Worm (Caenorhabditis elegans): Measurements from ENCODE around the gene K06A9.2.

K06A9.2 gene

DNA sequence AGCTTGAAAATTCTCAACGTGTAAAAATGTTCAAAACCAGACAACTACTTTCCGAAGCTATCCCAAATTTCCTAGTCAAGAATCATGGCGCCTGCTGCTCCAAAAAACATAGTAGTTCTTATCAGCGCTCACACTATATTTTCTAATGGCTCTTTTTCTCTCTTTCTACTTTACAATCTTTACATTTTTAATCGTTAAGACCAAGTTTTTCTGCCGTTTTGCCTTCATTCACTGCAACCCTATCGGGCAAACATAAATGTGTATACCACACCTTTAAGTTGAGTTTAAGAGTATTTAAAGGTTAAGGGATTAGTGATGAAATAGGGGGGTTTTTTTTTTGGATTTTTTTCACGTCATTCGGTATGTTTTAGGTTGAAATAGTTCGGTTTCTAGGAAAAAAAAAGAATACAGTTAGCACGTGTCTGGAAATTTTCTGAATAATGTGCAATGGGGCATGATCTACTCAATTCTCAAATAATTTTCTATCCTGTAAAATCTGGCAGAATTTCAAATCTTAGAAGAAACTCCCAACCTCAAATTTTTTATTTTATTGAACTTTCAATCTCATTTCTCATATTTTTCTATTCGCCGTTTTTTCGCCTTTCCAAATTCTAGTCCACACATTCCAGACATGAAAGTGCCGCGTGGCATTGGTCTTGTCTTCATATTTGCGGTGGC, 10.9 kb downstream of the K06A9.2 start, which contains the start of gene K06A9.1:
Gene K06A9.1, plus strand, starts transcription at position 628 of the 678 bp plus-strand sequence.
- TF ChIP-seq F13C5.2 (tag; optimal IDR thresholded peaks at IDR 0.05), result no peak
- TF ChIP-seq ets-7 (tag; optimal IDR thresholded peaks at IDR 0.05), result no peak
- no peak for TF ChIP-seq tbx-11 (GFP tag; IDR thresholded peaks at IDR 0.05)
- TF ChIP-seq hnd-1 (tag; optimal IDR thresholded peaks at IDR 0.05), result no peak
- no peak for TF ChIP-seq flt-1 (GFP tag; IDR thresholded peaks at IDR 0.05)
- TF ChIP-seq aly-1 (tag; optimal IDR thresholded peaks at IDR 0.05), result no peak
- TF ChIP-seq ceh-36 (tag; optimal IDR thresholded peaks at IDR 0.05), result no peak
- TF ChIP-seq ceh-13 (GFP tag; optimal IDR thresholded peaks at IDR 0.05), result no peak
- no peak for TF ChIP-seq hmbx-1 (tag; optimal IDR thresholded peaks at IDR 0.05)
- TF ChIP-seq scrt-1 (GFP tag; IDR thresholded peaks at IDR 0.05), result no peak
- TF ChIP-seq pes-1 (GFP tag; IDR thresholded peaks at IDR 0.05), result no peak
- no peak for TF ChIP-seq tbx-37 (GFP tag; conservative IDR thresholded peaks at IDR 0.05)
- no peak for TF ChIP-seq ama-1 (optimal IDR thresholded peaks at IDR 0.05)
- no peak for TF ChIP-seq sea-1 (GFP tag; conservative IDR thresholded peaks at IDR 0.05)
- TF ChIP-seq B0310.2 (tag; optimal IDR thresholded peaks at IDR 0.05), result no peak
- no peak for TF ChIP-seq tra-4 (tag; optimal IDR thresholded peaks at IDR 0.05)
- TF ChIP-seq hmg-4 (GFP tag; optimal IDR thresholded peaks at IDR 0.05), result no peak

- TF ChIP-seq hnd-1 (tag; optimal IDR thresholded peaks at IDR 0.05) (no peak), flt-1 (GFP tag; IDR thresholded peaks at IDR 0.05) (no peak), ceh-36 (tag; optimal IDR thresholded peaks at IDR 0.05) (no peak), scrt-1 (GFP tag; IDR thresholded peaks at IDR 0.05) (no peak), tra-4 (tag; optimal IDR thresholded peaks at IDR 0.05) (no peak), ceh-13 (GFP tag; optimal IDR thresholded peaks at IDR 0.05) (no peak), F13C5.2 (tag; optimal IDR thresholded peaks at IDR 0.05) (no peak), B0310.2 (tag; optimal IDR thresholded peaks at IDR 0.05) (no peak), tbx-11 (GFP tag; IDR thresholded peaks at IDR 0.05) (no peak), sea-1 (GFP tag; conservative IDR thresholded peaks at IDR 0.05) (no peak), aly-1 (tag; optimal IDR thresholded peaks at IDR 0.05) (no peak), ets-7 (tag; optimal IDR thresholded peaks at IDR 0.05) (no peak), pes-1 (GFP tag; IDR thresholded peaks at IDR 0.05) (no peak), ama-1 (optimal IDR thresholded peaks at IDR 0.05) (no peak), hmbx-1 (tag; optimal IDR thresholded peaks at IDR 0.05) (no peak), tbx-37 (GFP tag; conservative IDR thresholded peaks at IDR 0.05) (no peak), hmg-4 (GFP tag; optimal IDR thresholded peaks at IDR 0.05) (no peak)
Measured at ce11 chrX:1549095-1549494, 12.9 kb downstream of the K06A9.2 start.

DNA sequence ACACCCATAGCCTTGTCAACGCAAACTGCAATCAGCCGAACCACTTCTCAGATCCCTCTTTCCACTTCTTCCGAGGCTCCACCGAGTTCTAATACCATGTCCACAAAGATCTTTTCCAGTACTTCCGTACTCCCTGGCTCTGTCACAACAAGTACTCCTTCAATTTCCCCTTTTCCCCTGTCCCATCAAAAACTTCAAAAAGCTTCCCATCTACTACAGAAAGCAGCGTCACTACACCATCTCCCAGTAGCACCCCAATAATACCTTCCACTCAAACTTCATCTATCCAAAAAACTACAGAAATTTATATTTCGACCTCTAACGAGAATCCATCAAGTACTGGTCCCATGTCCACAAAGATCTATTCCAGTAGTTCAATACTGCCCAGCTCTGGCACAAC, 20.8 kb downstream of the K06A9.2 start:
- TF ChIP-seq tbx-11 (GFP tag; IDR thresholded peaks at IDR 0.05) (no peak), tra-4 (tag; optimal IDR thresholded peaks at IDR 0.05) (no peak), tbx-37 (GFP tag; conservative IDR thresholded peaks at IDR 0.05) (no peak), ceh-36 (tag; optimal IDR thresholded peaks at IDR 0.05) (no peak), hnd-1 (tag; optimal IDR thresholded peaks at IDR 0.05) (no peak), hmg-4 (GFP tag; optimal IDR thresholded peaks at IDR 0.05) (no peak), scrt-1 (GFP tag; IDR thresholded peaks at IDR 0.05) (no peak)

DNA sequence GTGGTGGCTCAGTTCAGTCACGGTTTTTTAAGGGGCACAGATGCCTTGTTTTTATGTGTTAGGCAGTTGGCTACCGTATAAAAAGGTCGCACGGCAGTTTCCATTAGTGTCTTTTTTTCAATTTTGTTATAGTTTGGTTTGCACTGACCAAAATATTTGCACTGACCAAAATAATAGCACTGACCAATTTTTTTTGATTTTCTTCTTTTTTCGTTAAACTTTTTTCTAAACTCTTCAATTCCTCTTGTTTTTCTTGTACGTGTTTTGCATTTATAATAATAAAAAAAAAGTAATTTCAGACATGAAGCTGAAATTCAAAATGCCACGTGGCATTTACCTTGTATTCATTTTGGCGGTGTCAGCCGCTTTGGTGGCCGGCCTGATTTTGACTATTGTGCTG, 32.2 kb downstream of the K06A9.2 start, which contains the start of gene H02F09.3:
Gene H02F09.3, plus strand, starts transcription at position 301 of the 400 bp plus-strand sequence.
- no peak for TF ChIP-seq ceh-13 (GFP tag; optimal IDR thresholded peaks at IDR 0.05)
- TF ChIP-seq aly-1 (tag; optimal IDR thresholded peaks at IDR 0.05), result no peak
- no peak for TF ChIP-seq ets-7 (tag; optimal IDR thresholded peaks at IDR 0.05)
- TF ChIP-seq ceh-36 (tag; optimal IDR thresholded peaks at IDR 0.05), result no peak
- TF ChIP-seq flt-1 (GFP tag; IDR thresholded peaks at IDR 0.05), result no peak
- TF ChIP-seq scrt-1 (GFP tag; IDR thresholded peaks at IDR 0.05), result no peak
- no peak for TF ChIP-seq F13C5.2 (tag; optimal IDR thresholded peaks at IDR 0.05)
- TF ChIP-seq sea-1 (GFP tag; conservative IDR thresholded peaks at IDR 0.05), result no peak
- no peak for TF ChIP-seq tbx-11 (GFP tag; IDR thresholded peaks at IDR 0.05)
- no peak for TF ChIP-seq hmg-4 (GFP tag; optimal IDR thresholded peaks at IDR 0.05)
- TF ChIP-seq pes-1 (GFP tag; IDR thresholded peaks at IDR 0.05), result no peak
- TF ChIP-seq tra-4 (tag; optimal IDR thresholded peaks at IDR 0.05), result no peak
- TF ChIP-seq hnd-1 (tag; optimal IDR thresholded peaks at IDR 0.05), result no peak
- TF ChIP-seq ama-1 (optimal IDR thresholded peaks at IDR 0.05), result no peak
- TF ChIP-seq hmbx-1 (tag; optimal IDR thresholded peaks at IDR 0.05), result no peak

DNA sequence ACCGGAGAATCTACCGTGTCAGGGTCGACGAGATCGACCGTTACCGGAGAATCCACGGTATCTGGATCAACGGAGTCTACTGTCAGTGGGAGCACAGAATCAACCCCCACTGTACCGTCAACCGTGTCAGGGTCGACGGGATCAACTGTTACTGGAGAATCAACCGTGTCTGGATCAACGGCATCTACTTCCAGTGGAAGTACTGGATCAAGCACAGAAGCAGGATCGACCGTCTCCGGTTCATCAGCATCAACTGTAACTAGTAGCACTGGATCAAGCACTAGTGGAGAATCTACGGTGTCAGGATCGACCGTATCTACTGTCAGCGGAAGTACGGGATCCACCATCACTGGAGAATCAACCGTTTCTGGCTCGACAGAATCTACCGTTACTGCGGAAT, 35.8 kb downstream of the K06A9.2 start, which contains the start of gene H02F09.2:
Gene H02F09.2, plus strand, starts transcription at position 301 of the 400 bp plus-strand sequence.
- no peak for TF ChIP-seq sea-1 (GFP tag; conservative IDR thresholded peaks at IDR 0.05)
- no peak for TF ChIP-seq B0310.2 (tag; optimal IDR thresholded peaks at IDR 0.05)
- no peak for TF ChIP-seq tbx-37 (GFP tag; conservative IDR thresholded peaks at IDR 0.05)
- TF ChIP-seq ceh-36 (tag; optimal IDR thresholded peaks at IDR 0.05), result no peak
- TF ChIP-seq ets-7 (tag; optimal IDR thresholded peaks at IDR 0.05), result no peak
- TF ChIP-seq hnd-1 (tag; optimal IDR thresholded peaks at IDR 0.05), result no peak
- no peak for TF ChIP-seq ama-1 (optimal IDR thresholded peaks at IDR 0.05)
- TF ChIP-seq aly-1 (tag; optimal IDR thresholded peaks at IDR 0.05), result no peak
- no peak for TF ChIP-seq tbx-11 (GFP tag; IDR thresholded peaks at IDR 0.05)

ce11 chrX:1576337-1576736, 40.2 kb downstream of the K06A9.2 start, which contains the start of gene wrt-9:
Gene wrt-9 (plus strand): TSS chrX:1576637.
- TF ChIP-seq sea-1 (GFP tag; conservative IDR thresholded peaks at IDR 0.05) (no peak), pes-1 (GFP tag; IDR thresholded peaks at IDR 0.05) (no peak), B0310.2 (tag; optimal IDR thresholded peaks at IDR 0.05) (no peak), F13C5.2 (tag; optimal IDR thresholded peaks at IDR 0.05) (no peak), ceh-13 (GFP tag; optimal IDR thresholded peaks at IDR 0.05) (no peak), ceh-36 (tag; optimal IDR thresholded peaks at IDR 0.05) (no peak), tra-4 (tag; optimal IDR thresholded peaks at IDR 0.05) (no peak), scrt-1 (GFP tag; IDR thresholded peaks at IDR 0.05) (no peak), hnd-1 (tag; optimal IDR thresholded peaks at IDR 0.05) (no peak), aly-1 (tag; optimal IDR thresholded peaks at IDR 0.05) (no peak), ets-7 (tag; optimal IDR thresholded peaks at IDR 0.05) (no peak), hmg-4 (GFP tag; optimal IDR thresholded peaks at IDR 0.05) (no peak), hmbx-1 (tag; optimal IDR thresholded peaks at IDR 0.05) (no peak), flt-1 (GFP tag; IDR thresholded peaks at IDR 0.05) (no peak), tbx-37 (GFP tag; conservative IDR thresholded peaks at IDR 0.05) (no peak), ama-1 (optimal IDR thresholded peaks at IDR 0.05) (no peak), tbx-11 (GFP tag; IDR thresholded peaks at IDR 0.05) (no peak)

DNA sequence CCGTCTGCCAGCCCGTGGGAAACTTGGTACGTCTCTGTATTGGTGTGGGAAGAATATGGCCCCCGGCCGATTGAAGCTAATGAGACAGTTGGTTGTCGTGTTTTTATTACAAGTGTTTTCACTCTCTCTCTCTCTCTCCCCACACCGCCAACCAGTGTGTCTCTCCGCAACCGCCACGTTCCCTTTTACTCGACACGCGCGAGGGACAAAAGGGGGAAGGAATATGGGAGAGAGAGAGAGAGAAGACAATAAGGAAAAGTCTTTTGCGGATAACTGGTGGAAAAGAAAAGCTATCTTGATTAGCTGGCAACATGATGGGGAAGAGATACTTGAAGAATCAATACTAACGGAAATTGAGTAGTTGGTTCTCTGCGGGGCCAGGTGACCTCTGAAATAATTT, 42.5 kb downstream of the K06A9.2 start:
- TF ChIP-seq hnd-1 (tag; optimal IDR thresholded peaks at IDR 0.05) (no peak), hmg-4 (GFP tag; optimal IDR thresholded peaks at IDR 0.05) (peak; percentile 36), hmbx-1 (tag; optimal IDR thresholded peaks at IDR 0.05) (no peak), ceh-36 (tag; optimal IDR thresholded peaks at IDR 0.05) (peak; percentile 8), tbx-37 (GFP tag; conservative IDR thresholded peaks at IDR 0.05) (no peak), sea-1 (GFP tag; conservative IDR thresholded peaks at IDR 0.05) (0 out of 2 replicates have a peak, but pooled peaks have one; percentile 50), F13C5.2 (tag; optimal IDR thresholded peaks at IDR 0.05) (peak; percentile 5), scrt-1 (GFP tag; IDR thresholded peaks at IDR 0.05) (no peak), B0310.2 (tag; optimal IDR thresholded peaks at IDR 0.05) (no peak), pes-1 (GFP tag; IDR thresholded peaks at IDR 0.05) (no peak), aly-1 (tag; optimal IDR thresholded peaks at IDR 0.05) (no peak)

All from whole organism, early embryonic.